Worm (Caenorhabditis elegans) whole organism, L3 larva: Measurements from ENCODE around the gene C04G6.2.
A peak's percentile ranks its signal among the peaks of the same experiment; 100 is the strongest.

ENCODE experiments used
- R02D3.7 ChIP-seq: fragments of 150-350 bp; optimal IDR thresholded peaks from 2 replicates; lab custom pipeline; 2014; ENCODE audit warnings: missing biosample characterization, missing genetic modification characterization
- ZK546.5 ChIP-seq: sonication (generic microtip); optimal IDR thresholded peaks from 2 replicates; lab custom pipeline; 2017; ENCODE audit warnings: missing biosample characterization, missing genetic modification characterization
- aly-2 ChIP-seq: fragments of 150-350 bp; optimal IDR thresholded peaks from 2 replicates; lab custom pipeline; 2014; ENCODE audit warnings: missing biosample characterization, missing genetic modification characterization
- ama-1 ChIP-seq: fragments of 150-350 bp; optimal IDR thresholded peaks from 2 replicates; lab custom pipeline; 2018
- ceh-16 ChIP-seq: sonication (generic microtip); optimal IDR thresholded peaks from 2 replicates; lab custom pipeline; 2017; ENCODE audit warnings: missing biosample characterization, missing genetic modification characterization
- ceh-28 ChIP-seq: fragments of 150-350 bp; optimal IDR thresholded peaks from 2 replicates; lab custom pipeline; 2014; ENCODE audit warnings: missing biosample characterization, missing genetic modification reagents, missing genetic modification characterization
- ceh-82 ChIP-seq: fragments of 150-350 bp; optimal IDR thresholded peaks from 2 replicates; lab custom pipeline; 2014; ENCODE audit warnings: missing biosample characterization, missing genetic modification characterization
- ceh-9 ChIP-seq: sonication (generic microtip); optimal IDR thresholded peaks from 2 replicates; lab custom pipeline; 2018; ENCODE audit warnings: missing biosample characterization, missing genetic modification characterization
- daf-12 ChIP-seq: fragments of 150-350 bp; optimal IDR thresholded peaks from 2 replicates; lab custom pipeline; 2014; ENCODE audit warnings: missing biosample characterization, missing genetic modification reagents, missing genetic modification characterization
- egl-27 ChIP-seq: sonication (generic microtip); optimal IDR thresholded peaks from 4 replicates; lab custom pipeline; 2017; ENCODE audit warnings: missing biosample characterization, missing genetic modification reagents, missing genetic modification characterization
- egl-5 ChIP-seq: fragments of 150-350 bp; optimal IDR thresholded peaks from 2 replicates; lab custom pipeline; 2017; ENCODE audit warnings: missing biosample characterization, missing genetic modification reagents, missing genetic modification characterization, inconsistent platforms
- elt-1 ChIP-seq: fragments of 150-350 bp; optimal IDR thresholded peaks from 2 replicates; lab custom pipeline; 2014; ENCODE audit warnings: missing biosample characterization, missing genetic modification characterization
- elt-2 ChIP-seq: sonication (generic microtip); optimal IDR thresholded peaks from 2 replicates; lab custom pipeline; 2016; ENCODE audit warnings: missing genetic modification reagents, mild to moderate bottlenecking, missing genetic modification characterization, missing compliant biosample characterization
- elt-3 ChIP-seq, 3 experiments: fragments of 150-350 bp in 1 of 3; sonication (generic microtip) in 2 of 3; optimal IDR thresholded peaks; 2 replicates in 2 of 3; 4 replicates in 1 of 3; lab custom pipeline; 2014 to 2017; ENCODE audit warnings: missing biosample characterization in 3 of 3, missing genetic modification characterization in 3 of 3
- eor-1 ChIP-seq, 2 experiments: fragments of 150-350 bp; optimal IDR thresholded peaks; 2 replicates each; lab custom pipeline; 2014 to 2018; ENCODE audit warnings: missing biosample characterization in 2 of 2, missing genetic modification characterization in 2 of 2
- fkh-10 ChIP-seq: sonication (generic microtip); optimal IDR thresholded peaks from 2 replicates; lab custom pipeline; 2017; ENCODE audit warnings: missing biosample characterization, missing genetic modification reagents, missing genetic modification characterization
- fkh-2 ChIP-seq: fragments of 150-350 bp; optimal IDR thresholded peaks from 2 replicates; lab custom pipeline; 2014; ENCODE audit warnings: missing biosample characterization, missing genetic modification reagents, missing genetic modification characterization
- fos-1 ChIP-seq: fragments of 150-350 bp; optimal IDR thresholded peaks from 2 replicates; lab custom pipeline; 2014; ENCODE audit warnings: missing biosample characterization, missing genetic modification characterization
- hmg-11 ChIP-seq: sonication (generic microtip); optimal IDR thresholded peaks from 2 replicates; lab custom pipeline; 2016; ENCODE audit warnings: missing genetic modification characterization, missing compliant biosample characterization
- jun-1 ChIP-seq: fragments of 150-350 bp; optimal IDR thresholded peaks from 2 replicates; lab custom pipeline; 2014; ENCODE audit warnings: missing biosample characterization, missing genetic modification reagents, missing genetic modification characterization
- lin-15B ChIP-seq: fragments of 150-350 bp; optimal IDR thresholded peaks from 2 replicates; lab custom pipeline; 2014; ENCODE audit warnings: missing biosample characterization, missing genetic modification characterization
- lin-39 ChIP-seq: fragments of 150-350 bp; optimal IDR thresholded peaks from 2 replicates; lab custom pipeline; 2018; ENCODE audit warnings: missing biosample characterization, missing genetic modification reagents, missing genetic modification characterization
- lsy-12 ChIP-seq: sonication (generic microtip); optimal IDR thresholded peaks from 2 replicates; lab custom pipeline; 2016; ENCODE audit warnings: mild to moderate bottlenecking, missing genetic modification characterization, missing compliant biosample characterization
- mdl-1 ChIP-seq: fragments of 150-350 bp; optimal IDR thresholded peaks from 2 replicates; lab custom pipeline; 2014; ENCODE audit warnings: missing biosample characterization, missing genetic modification characterization
- mml-1 ChIP-seq: fragments of 150-350 bp; sonication (generic microtip); optimal IDR thresholded peaks from 3 replicates; lab custom pipeline; 2014; ENCODE audit warnings: missing biosample characterization, missing genetic modification characterization
- nfya-1 ChIP-seq: sonication (generic microtip); optimal IDR thresholded peaks from 2 replicates; lab custom pipeline; 2017; ENCODE audit warnings: missing genetic modification characterization, mild to moderate bottlenecking, missing compliant biosample characterization, antibody characterized with exemption, moderate library complexity; ENCODE audit not compliant: insufficient read depth
- nhr-11 ChIP-seq: fragments of 150-350 bp; optimal IDR thresholded peaks from 2 replicates; lab custom pipeline; 2014; ENCODE audit warnings: missing biosample characterization, missing genetic modification characterization
- nhr-12 ChIP-seq: fragments of 150-350 bp; optimal IDR thresholded peaks from 2 replicates; lab custom pipeline; 2014; ENCODE audit warnings: missing biosample characterization, missing genetic modification characterization
- nhr-23 ChIP-seq: fragments of 150-350 bp; optimal IDR thresholded peaks from 2 replicates; lab custom pipeline; 2014; ENCODE audit warnings: missing biosample characterization, missing genetic modification reagents, missing genetic modification characterization
- nhr-237 ChIP-seq: fragments of 150-350 bp; optimal IDR thresholded peaks from 2 replicates; lab custom pipeline; 2014; ENCODE audit warnings: missing biosample characterization, missing genetic modification characterization
- nhr-25 ChIP-seq: sonication (generic microtip); optimal IDR thresholded peaks from 2 replicates; lab custom pipeline; 2017; ENCODE audit warnings: missing biosample characterization, missing genetic modification characterization
- nhr-28 ChIP-seq: fragments of 150-350 bp; optimal IDR thresholded peaks from 2 replicates; lab custom pipeline; 2014; ENCODE audit warnings: missing biosample characterization, missing genetic modification characterization
- nhr-43 ChIP-seq: sonication (generic microtip); optimal IDR thresholded peaks from 2 replicates; lab custom pipeline; 2016; ENCODE audit warnings: mild to moderate bottlenecking, missing genetic modification characterization, missing compliant biosample characterization; ENCODE audit not compliant: poor library complexity, severe bottlenecking
- nhr-67 ChIP-seq: fragments of 150-350 bp; optimal IDR thresholded peaks from 2 replicates; lab custom pipeline; 2014; ENCODE audit warnings: missing biosample characterization, missing genetic modification characterization
- nhr-76 ChIP-seq: fragments of 150-350 bp; sonication (generic microtip); optimal IDR thresholded peaks from 5 replicates; lab custom pipeline; 2014; ENCODE audit warnings: missing biosample characterization, missing genetic modification characterization
- nhr-77 ChIP-seq: fragments of 150-350 bp; optimal IDR thresholded peaks from 2 replicates; lab custom pipeline; 2014; ENCODE audit warnings: missing biosample characterization, missing genetic modification characterization
- pha-4 ChIP-seq: fragments of 150-350 bp; optimal IDR thresholded peaks from 2 replicates; lab custom pipeline; 2014; ENCODE audit warnings: missing biosample characterization, missing genetic modification reagents, missing genetic modification characterization
- pqm-1 ChIP-seq: fragments of 150-350 bp; optimal IDR thresholded peaks from 2 replicates; lab custom pipeline; 2017; ENCODE audit warnings: missing biosample characterization, missing genetic modification characterization, inconsistent platforms
- sea-2 ChIP-seq: fragments of 150-350 bp; sonication (generic microtip); optimal IDR thresholded peaks from 4 replicates; lab custom pipeline; 2014; ENCODE audit warnings: missing biosample characterization, missing genetic modification reagents, missing genetic modification characterization
- skn-1 ChIP-seq: fragments of 150-350 bp; optimal IDR thresholded peaks from 2 replicates; lab custom pipeline; 2014; ENCODE audit warnings: missing biosample characterization, missing genetic modification characterization
- snpc-4 ChIP-seq: fragments of 150-350 bp; optimal IDR thresholded peaks from 2 replicates; lab custom pipeline; 2014; ENCODE audit warnings: missing biosample characterization, missing genetic modification characterization
- tbx-2 ChIP-seq: sonication (generic microtip); optimal IDR thresholded peaks from 2 replicates; lab custom pipeline; 2016; ENCODE audit warnings: mild to moderate bottlenecking, missing genetic modification characterization, missing compliant biosample characterization
- unc-39 ChIP-seq: sonication (generic microtip); optimal IDR thresholded peaks from 4 replicates; lab custom pipeline; 2017; ENCODE audit warnings: missing biosample characterization, missing genetic modification characterization
- unc-62 ChIP-seq: fragments of 150-350 bp; sonication (generic microtip); optimal IDR thresholded peaks from 4 replicates; lab custom pipeline; 2014; ENCODE audit warnings: missing biosample characterization, missing genetic modification reagents, missing genetic modification characterization
- zag-1 ChIP-seq: fragments of 150-350 bp; optimal IDR thresholded peaks from 2 replicates; lab custom pipeline; 2014; ENCODE audit warnings: missing biosample characterization, missing genetic modification characterization
- ztf-11 ChIP-seq: fragments of 150-350 bp; optimal IDR thresholded peaks from 2 replicates; lab custom pipeline; 2014; ENCODE audit warnings: missing biosample characterization, missing genetic modification characterization
- ztf-4 ChIP-seq: fragments of 150-350 bp; optimal IDR thresholded peaks from 2 replicates; lab custom pipeline; 2014; ENCODE audit warnings: missing biosample characterization, missing genetic modification characterization

Gene C04G6.2

ce11 chrII:5092362-5093281, at the start of gene C04G6.2:
TSS of gene C04G6.2 (plus strand) at chrII:5093231.
- TF ChIP-seq nhr-11 (tag; lab: Kevin White, UChicago): no peak
- TF ChIP-seq ceh-82: no peak
- no peak for TF ChIP-seq ZK546.5
- TF ChIP-seq hmg-11 (tag; lab: Kevin White, UChicago): peak; percentile 72
- peak; percentile 87 for TF ChIP-seq egl-5
- peak; percentile 95 for TF ChIP-seq elt-2
- no peak for TF ChIP-seq nhr-76 (tag; lab: Kevin White, UChicago)
- TF ChIP-seq daf-12 (tag; lab: Kevin White, UChicago): no peak
- peak; percentile 61 for TF ChIP-seq lin-39
- no peak for TF ChIP-seq lsy-12 (tag; lab: Kevin White, UChicago)
- no peak for TF ChIP-seq fos-1 (tag; lab: Kevin White, UChicago)
- TF ChIP-seq fkh-2 (tag; lab: Kevin White, UChicago): peak; percentile 97
- no peak for TF ChIP-seq ama-1
- TF ChIP-seq skn-1 (tag; lab: Kevin White, UChicago): no peak
- no peak for TF ChIP-seq eor-1 (tag; optimal IDR thresholded peaks at IDR 0.05; lab: Kevin White, UChicago)
- TF ChIP-seq elt-3 (tag; optimal IDR thresholded peaks at IDR 0.05; lab: Kevin White, UChicago): no peak
- no peak for TF ChIP-seq R02D3.7 (tag; lab: Kevin White, UChicago)
- no peak for TF ChIP-seq unc-39
- TF ChIP-seq pqm-1 (tag; lab: Kevin White, UChicago): peak; percentile 59
- TF ChIP-seq nfya-1 (tag; lab: Kevin White, UChicago): peak; percentile 77
- no peak for TF ChIP-seq zag-1 (tag; lab: Kevin White, UChicago)
- TF ChIP-seq aly-2 (tag; lab: Kevin White, UChicago): no peak
- no peak for TF ChIP-seq ztf-11 (tag; lab: Kevin White, UChicago)
- TF ChIP-seq ceh-9 (tag; lab: Kevin White, UChicago): no peak
- TF ChIP-seq nhr-25 (tag; lab: Kevin White, UChicago): peak; percentile 52
- peak; percentile 73 for TF ChIP-seq snpc-4
- no peak for TF ChIP-seq fkh-10 (GFP tag; lab: Kevin White, UChicago)
- no peak for TF ChIP-seq mml-1 (tag; lab: Kevin White, UChicago)
- TF ChIP-seq unc-62 (GFP tag; lab: Kevin White, UChicago): no peak
- TF ChIP-seq nhr-77 (tag; lab: Kevin White, UChicago): no peak
- TF ChIP-seq nhr-43: peak; percentile 51
- no peak for TF ChIP-seq ztf-4 (tag; lab: Kevin White, UChicago)
- TF ChIP-seq ceh-16: no peak
- TF ChIP-seq lin-15B (tag; lab: Kevin White, UChicago): no peak
- TF ChIP-seq sea-2 (GFP tag; lab: Kevin White, UChicago): no peak
- TF ChIP-seq mdl-1: no peak
- TF ChIP-seq tbx-2: no peak
- no peak for TF ChIP-seq jun-1
- TF ChIP-seq egl-27: no peak
- no peak for TF ChIP-seq nhr-67 (tag; lab: Kevin White, UChicago)
- no peak for TF ChIP-seq nhr-12 (tag; lab: Kevin White, UChicago)
- peak; percentile 39 for TF ChIP-seq ceh-28
- peak; percentile 98 for TF ChIP-seq pha-4
- TF ChIP-seq nhr-23: peak; percentile 72
- TF ChIP-seq nhr-237 (tag; lab: Kevin White, UChicago): no peak
- TF ChIP-seq elt-1 (tag; lab: Kevin White, UChicago): no peak
- TF ChIP-seq nhr-28 (tag; lab: Kevin White, UChicago): no peak
- TF ChIP-seq, all 47 proteins: peak for 13
